Worm (Caenorhabditis elegans) whole organism, L4 larva: ENCODE results near the gene F59B10.4.
A peak's percentile ranks its signal among the peaks of the same experiment; 100 is the strongest.

Source experiments
- F49E8.2 ChIP-seq: sonication (generic microtip); optimal IDR thresholded peaks from 2 replicates; lab custom pipeline; 2016; ENCODE audit warnings: missing compliant biosample characterization, mild to moderate bottlenecking, missing genetic modification characterization, borderline replicate concordance
- R02D3.7 ChIP-seq: fragments of 150-350 bp; sonication (generic microtip); optimal IDR thresholded peaks from 3 replicates; lab custom pipeline; 2014; ENCODE audit warnings: missing biosample characterization, missing genetic modification characterization
- ZK546.5 ChIP-seq, 2 experiments: sonication (generic microtip); optimal IDR thresholded peaks; 2 replicates each; lab custom pipeline; 2017; ENCODE audit warnings: missing biosample characterization in 2 of 2, missing genetic modification characterization in 2 of 2
- aha-1 ChIP-seq: fragments of 150-350 bp; peaks from one replicate; lab custom pipeline; 2014; ENCODE audit warnings: missing biosample characterization, missing genetic modification characterization
- attf-4 ChIP-seq: sonication (generic microtip); optimal IDR thresholded peaks from 3 replicates; lab custom pipeline; 2017; ENCODE audit warnings: missing biosample characterization, missing genetic modification characterization
- ceh-20 ChIP-seq: fragments of 200-800 bp; sonication (Bioruptor generic); IDR thresholded peaks from 2 replicates; pipeline ENCODE4 v1.3.6; 2022; ENCODE audit warnings: missing genetic modification reagents, missing genetic modification characterization, missing compliant biosample characterization
- ceh-28 ChIP-seq: fragments of 150-350 bp; optimal IDR thresholded peaks from 2 replicates; lab custom pipeline; 2014; ENCODE audit warnings: missing biosample characterization, missing genetic modification reagents, missing genetic modification characterization
- ceh-32 ChIP-seq: sonication (generic microtip); optimal IDR thresholded peaks from 2 replicates; lab custom pipeline; 2016; ENCODE audit warnings: mild to moderate bottlenecking, missing genetic modification characterization, missing compliant biosample characterization; ENCODE audit not compliant: poor library complexity
- ceh-62 ChIP-seq: sonication (generic microtip); optimal IDR thresholded peaks from 2 replicates; lab custom pipeline; 2017; ENCODE audit warnings: missing biosample characterization, missing genetic modification characterization
- ces-1 ChIP-seq: fragments of 150-350 bp; sonication (generic microtip); optimal IDR thresholded peaks from 4 replicates; lab custom pipeline; 2014; ENCODE audit warnings: missing biosample characterization, missing genetic modification reagents, missing genetic modification characterization
- cey-2 ChIP-seq: sonication (generic microtip); optimal IDR thresholded peaks from 3 replicates; lab custom pipeline; 2017; ENCODE audit warnings: missing genetic modification characterization, mild to moderate bottlenecking, missing compliant biosample characterization, antibody characterized with exemption, borderline replicate concordance; ENCODE audit not compliant: insufficient read depth
- daf-12 ChIP-seq: fragments of 150-350 bp; optimal IDR thresholded peaks from 2 replicates; lab custom pipeline; 2014; ENCODE audit warnings: missing biosample characterization, missing genetic modification reagents, missing genetic modification characterization
- daf-16 ChIP-seq, 3 experiments: sonication (generic microtip); optimal IDR thresholded peaks; 2 replicates each; lab custom pipeline; 2016 to 2017; ENCODE audit warnings: missing genetic modification characterization in 3 of 3, missing genetic modification reagents in 3 of 3, mild to moderate bottlenecking in 2 of 3, missing compliant biosample characterization in 2 of 3, missing biosample characterization in 1 of 3, moderate library complexity in 1 of 3
- daf-8 ChIP-seq: fragments of 200-800 bp; sonication (Bioruptor generic); IDR thresholded peaks from 2 replicates; pipeline ENCODE4 v1.3.6; 2022; ENCODE audit warnings: missing genetic modification characterization, missing compliant biosample characterization
- dmd-6 ChIP-seq: fragments of 200-800 bp; sonication (Bioruptor generic); IDR thresholded peaks from 2 replicates; pipeline ENCODE4 v1.3.6; 2022; ENCODE audit warnings: missing genetic modification reagents, missing genetic modification characterization, missing compliant biosample characterization
- dmd-8 ChIP-seq: fragments of 200-800 bp; sonication (Bioruptor generic); IDR thresholded peaks from 2 replicates; pipeline ENCODE4 v1.3.6; 2022; ENCODE audit warnings: missing genetic modification characterization, missing compliant biosample characterization
- dmd-9 ChIP-seq: fragments of 200-800 bp; sonication (Bioruptor generic); IDR thresholded peaks from 2 replicates; pipeline ENCODE4 v1.3.6; 2022; ENCODE audit warnings: missing genetic modification reagents, missing genetic modification characterization, missing compliant biosample characterization
- dpl-1 ChIP-seq: fragments of 150-350 bp; optimal IDR thresholded peaks from 2 replicates; lab custom pipeline; 2014; ENCODE audit warnings: missing biosample characterization, missing genetic modification reagents, missing genetic modification characterization
- dve-1 ChIP-seq: sonication (generic microtip); optimal IDR thresholded peaks from 2 replicates; lab custom pipeline; 2017; ENCODE audit warnings: antibody characterized with exemption, mild to moderate bottlenecking, missing genetic modification characterization, missing compliant biosample characterization; ENCODE audit not compliant: insufficient read depth
- egl-27 ChIP-seq: sonication (generic microtip); optimal IDR thresholded peaks from 3 replicates; lab custom pipeline; 2017; ENCODE audit warnings: missing biosample characterization, missing genetic modification reagents, missing genetic modification characterization
- fkh-10 ChIP-seq: fragments of 150-350 bp; optimal IDR thresholded peaks from 2 replicates; lab custom pipeline; 2014; ENCODE audit warnings: missing biosample characterization, missing genetic modification reagents, missing genetic modification characterization
- hif-1 ChIP-seq, 2 experiments: sonication (generic microtip); optimal IDR thresholded peaks; 2 replicates each; lab custom pipeline; 2016 to 2017; ENCODE audit warnings: missing compliant biosample characterization in 2 of 2, missing genetic modification characterization in 2 of 2, missing genetic modification reagents in 2 of 2, missing genotype in 2 of 2, mild to moderate bottlenecking in 1 of 2
- hlh-30 ChIP-seq: sonication (generic microtip); optimal IDR thresholded peaks from 2 replicates; lab custom pipeline; 2017; ENCODE audit warnings: antibody characterized with exemption, mild to moderate bottlenecking, missing genetic modification characterization, missing compliant biosample characterization; ENCODE audit not compliant: insufficient read depth
- hmg-1.1 ChIP-seq: fragments of 200-800 bp; sonication (Bioruptor generic); IDR thresholded peaks from 2 replicates; pipeline ENCODE4 v1.3.6; 2022; ENCODE audit warnings: missing genetic modification reagents, missing genetic modification characterization, missing compliant biosample characterization
- lin-15B ChIP-seq: fragments of 150-350 bp; sonication (generic microtip); optimal IDR thresholded peaks from 3 replicates; lab custom pipeline; 2014; ENCODE audit warnings: missing biosample characterization, missing genetic modification characterization
- lin-29 ChIP-seq: fragments of 200-800 bp; sonication (Bioruptor generic); IDR thresholded peaks from 2 replicates; pipeline ENCODE4 v1.3.6; 2022; ENCODE audit warnings: missing genetic modification reagents, missing genetic modification characterization, missing compliant biosample characterization
- lin-38 ChIP-seq: fragments of 200-800 bp; sonication (Bioruptor generic); IDR thresholded peaks from 2 replicates; pipeline ENCODE4 v1.3.6; 2022; ENCODE audit warnings: missing genetic modification reagents, missing genetic modification characterization, missing compliant biosample characterization
- madf-9 ChIP-seq: fragments of 200-800 bp; sonication (Bioruptor generic); conservative IDR thresholded peaks from 2 replicates; pipeline ENCODE4 v1.3.6; 2022; ENCODE audit warnings: missing genetic modification reagents, missing genetic modification characterization, missing compliant biosample characterization
- mep-1 ChIP-seq: fragments of 150-350 bp; sonication (generic microtip); optimal IDR thresholded peaks from 3 replicates; lab custom pipeline; 2014; ENCODE audit warnings: missing biosample characterization, missing genetic modification characterization
- mes-2 ChIP-seq: sonication (generic microtip); optimal IDR thresholded peaks from 2 replicates; lab custom pipeline; 2016; ENCODE audit warnings: missing genotype, mild to moderate bottlenecking, missing genetic modification characterization, missing compliant biosample characterization; ENCODE audit not compliant: poor library complexity, severe bottlenecking
- nhr-102 ChIP-seq: sonication (generic microtip); optimal IDR thresholded peaks from 2 replicates; lab custom pipeline; 2016; ENCODE audit warnings: mild to moderate bottlenecking, missing genetic modification characterization, moderate library complexity, missing compliant biosample characterization
- nhr-11 ChIP-seq: fragments of 150-350 bp; optimal IDR thresholded peaks from 2 replicates; lab custom pipeline; 2014; ENCODE audit warnings: missing biosample characterization, missing genetic modification characterization
- nhr-111 ChIP-seq: fragments of 200-800 bp; sonication (Bioruptor generic); optimal IDR thresholded peaks from 2 replicates; lab custom pipeline; 2018; ENCODE audit warnings: mild to moderate bottlenecking, missing genetic modification characterization, missing compliant biosample characterization
- nhr-28 ChIP-seq: fragments of 150-350 bp; optimal IDR thresholded peaks from 2 replicates; lab custom pipeline; 2014; ENCODE audit warnings: missing biosample characterization, missing genetic modification characterization
- nhr-6 ChIP-seq: fragments of 150-350 bp; optimal IDR thresholded peaks from 2 replicates; lab custom pipeline; 2014; ENCODE audit warnings: missing biosample characterization, missing genetic modification characterization
- nhr-77 ChIP-seq: fragments of 150-350 bp; optimal IDR thresholded peaks from 2 replicates; lab custom pipeline; 2014; ENCODE audit warnings: missing biosample characterization, missing genetic modification characterization
- pqm-1 ChIP-seq: sonication (generic microtip); optimal IDR thresholded peaks from 2 replicates; lab custom pipeline; 2017; ENCODE audit warnings: missing biosample characterization, missing genetic modification characterization
- sdz-12 ChIP-seq: fragments of 200-800 bp; sonication (Bioruptor generic); optimal IDR thresholded peaks from 2 replicates; lab custom pipeline; 2018; ENCODE audit warnings: mild to moderate bottlenecking, missing genetic modification characterization, missing compliant biosample characterization
- snpc-1.2 ChIP-seq: fragments of 200-800 bp; sonication (Bioruptor generic); IDR thresholded peaks from 2 replicates; pipeline ENCODE4 v1.3.6; 2022; ENCODE audit warnings: missing genetic modification reagents, missing genetic modification characterization, missing compliant biosample characterization
- spr-3 ChIP-seq: fragments of 200-800 bp; sonication (Bioruptor generic); optimal IDR thresholded peaks from 2 replicates; lab custom pipeline; 2018; ENCODE audit warnings: mild to moderate bottlenecking, missing genetic modification characterization, missing compliant biosample characterization
- tag-97 ChIP-seq: fragments of 200-800 bp; sonication (Bioruptor generic); IDR thresholded peaks from 2 replicates; pipeline ENCODE4 v1.3.6; 2022; ENCODE audit warnings: missing genetic modification characterization, missing compliant biosample characterization
- unc-130 ChIP-seq: sonication (generic microtip); optimal IDR thresholded peaks from 2 replicates; lab custom pipeline; 2016; ENCODE audit warnings: missing genetic modification reagents, missing genetic modification characterization, missing compliant biosample characterization
- unc-62 ChIP-seq, 3 experiments: fragments of 150-350 bp in 1 of 3; sonication (generic microtip); optimal IDR thresholded peaks in 2 of 3; peaks in 1 of 3; 1 replicate in 1 of 3; 2 replicates in 2 of 3; lab custom pipeline; 2014 to 2017; ENCODE audit warnings: missing biosample characterization in 3 of 3, missing genetic modification characterization in 3 of 3, missing genetic modification reagents in 3 of 3, missing genotype in 1 of 3
- zfp-2 ChIP-seq: sonication (generic microtip); optimal IDR thresholded peaks from 2 replicates; lab custom pipeline; 2016; ENCODE audit warnings: mild to moderate bottlenecking, missing genetic modification characterization, missing compliant biosample characterization
- zfp-3 ChIP-seq: fragments of 200-800 bp; sonication (Bioruptor generic); conservative IDR thresholded peaks from 2 replicates; pipeline ENCODE4 v1.3.6; 2022; ENCODE audit warnings: missing genetic modification reagents, missing genetic modification characterization, missing compliant biosample characterization
- zip-11 ChIP-seq: fragments of 200-800 bp; sonication (Bioruptor generic); IDR thresholded peaks from 2 replicates; pipeline ENCODE4 v1.3.6; 2022; ENCODE audit warnings: missing genetic modification characterization, missing compliant biosample characterization
- ztf-11 ChIP-seq: fragments of 150-350 bp; optimal IDR thresholded peaks from 2 replicates; lab custom pipeline; 2014; ENCODE audit warnings: missing biosample characterization, missing genetic modification characterization

F59B10.4 gene

DNA sequence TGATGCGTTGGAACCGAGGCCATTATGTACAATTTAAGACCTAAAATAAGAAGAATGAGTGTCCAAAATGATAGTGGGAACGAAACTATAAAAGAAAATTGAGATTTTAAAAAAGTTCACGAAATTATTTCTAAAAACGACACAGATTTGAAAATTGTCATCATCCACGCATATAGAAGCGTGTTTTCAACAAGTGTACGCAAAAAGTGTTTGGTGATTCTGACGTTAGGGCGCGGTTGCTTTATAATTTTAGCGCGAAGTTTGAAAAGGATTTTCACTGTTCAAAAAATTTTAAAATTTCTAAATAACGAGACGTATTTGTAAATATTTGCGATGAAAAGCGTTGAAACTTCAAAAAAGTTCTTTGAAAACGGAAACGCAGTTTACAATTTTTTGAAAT lies 44.5 kb upstream of the F59B10.4 start, which contains the start of gene cdc-48.1 (continued):
- TF ChIP-seq nhr-28 (tag; lab: Kevin White, UChicago) = peak; percentile 99
- peak; percentile 81 for TF ChIP-seq ceh-32 (tag; lab: Kevin White, UChicago)
- peak; percentile 100 for TF ChIP-seq aha-1 (tag; lab: Kevin White, UChicago)
- peak; percentile 98 for TF ChIP-seq unc-130 (GFP tag; lab: Kevin White, UChicago)
- peak; percentile 96 for TF ChIP-seq sdz-12 (GFP tag; lab: Kevin White, UChicago)
- TF ChIP-seq dve-1 = peak; percentile 100
- TF ChIP-seq ceh-28 (tag; lab: Kevin White, UChicago) = peak; percentile 72
- peak; percentile 49 for TF ChIP-seq ceh-62
- TF ChIP-seq nhr-102 = peak; percentile 98
- peak; percentile 65 for TF ChIP-seq egl-27 (tag; lab: Kevin White, UChicago)
- TF ChIP-seq hif-1 (tag; optimal IDR thresholded peaks at IDR 0.05; lab: Kevin White, UChicago) = peak; percentile 89 to 97
- peak; percentile 79 for TF ChIP-seq nhr-111 (GFP tag; lab: Kevin White, UChicago)
- TF ChIP-seq R02D3.7 (tag; lab: Kevin White, UChicago) = peak; percentile 67
- peak; percentile 91 to 94 for TF ChIP-seq daf-16 (GFP tag; optimal IDR thresholded peaks at IDR 0.05; lab: Kevin White, UChicago)
- peak; percentile 97 for TF ChIP-seq daf-16 (tag; optimal IDR thresholded peaks at IDR 0.05; lab: Kevin White, UChicago)
- TF ChIP-seq zfp-3 (GFP tag; lab: Robert Waterston, UW) = peak; percentile 100
- peak; percentile 99 for TF ChIP-seq madf-9 (GFP tag; lab: Robert Waterston, UW)
- TF ChIP-seq lin-29 (GFP tag; lab: Robert Waterston, UW) = peak; percentile 98
- TF ChIP-seq hmg-1.1 (GFP tag; lab: Robert Waterston, UW) = peak; percentile 99
- TF ChIP-seq nhr-6 (tag; lab: Kevin White, UChicago) = peak; percentile 100
- peak; percentile 94 for TF ChIP-seq snpc-1.2 (GFP tag; lab: Robert Waterston, UW)
- peak; percentile 94 for TF ChIP-seq zfp-2 (tag; lab: Kevin White, UChicago)

ce11 chrII:10559671-10560184 lies 40.8 kb upstream of the F59B10.4 start:
- TF ChIP-seq sdz-12 (GFP tag; lab: Kevin White, UChicago) (no peak), spr-3 (GFP tag; lab: Kevin White, UChicago) (no peak), zip-11 (GFP tag; lab: Robert Waterston, UW) (no peak), tag-97 (GFP tag; lab: Robert Waterston, UW) (no peak), ceh-20 (GFP tag; lab: Robert Waterston, UW) (no peak), F49E8.2 (tag; lab: Kevin White, UChicago) (no peak), ztf-11 (tag; lab: Kevin White, UChicago) (no peak), cey-2 (tag; lab: Kevin White, UChicago) (no peak), ZK546.5 (tag; optimal IDR thresholded peaks at IDR 0.05; lab: Kevin White, UChicago) (no peak), nhr-102 (peak; percentile 45), zfp-2 (tag; lab: Kevin White, UChicago) (no peak), ces-1 (GFP tag; lab: Kevin White, UChicago) (no peak), fkh-10 (GFP tag; lab: Kevin White, UChicago) (no peak), hif-1 (tag; optimal IDR thresholded peaks at IDR 0.05; lab: Kevin White, UChicago) (no peak), mes-2 (tag; lab: Kevin White, UChicago) (no peak), nhr-11 (tag; lab: Kevin White, UChicago) (no peak), dmd-9 (GFP tag; lab: Robert Waterston, UW) (no peak), aha-1 (tag; lab: Kevin White, UChicago) (no peak), mep-1 (peak; percentile 51), daf-8 (GFP tag; lab: Robert Waterston, UW) (no peak), zfp-3 (GFP tag; lab: Robert Waterston, UW) (no peak), attf-4 (no peak), dmd-8 (GFP tag; lab: Robert Waterston, UW) (no peak), pqm-1 (tag; lab: Kevin White, UChicago) (peak; percentile 33), lin-38 (GFP tag; lab: Robert Waterston, UW) (peak; percentile 62), ceh-28 (tag; lab: Kevin White, UChicago) (no peak), lin-15B (tag; lab: Kevin White, UChicago) (no peak), dpl-1 (GFP tag; lab: Kevin White, UChicago) (no peak), dmd-6 (GFP tag; lab: Robert Waterston, UW) (no peak), hlh-30 (tag; lab: Kevin White, UChicago) (no peak), nhr-77 (tag; lab: Kevin White, UChicago) (no peak), unc-62 (GFP tag; optimal IDR thresholded peaks at IDR 0.05 in 1 of 2; lab: Kevin White, UChicago) (peak in 1 of 2 experiments; percentile 95), unc-62 (tag; optimal IDR thresholded peaks at IDR 0.05; lab: Kevin White, UChicago) (no peak), daf-12 (tag; lab: Kevin White, UChicago) (no peak), ceh-62 (no peak)
